Fruit fly (Drosophila melanogaster): ENCODE data around the gene Rpt2.

The Rpt2 gene

DNA sequence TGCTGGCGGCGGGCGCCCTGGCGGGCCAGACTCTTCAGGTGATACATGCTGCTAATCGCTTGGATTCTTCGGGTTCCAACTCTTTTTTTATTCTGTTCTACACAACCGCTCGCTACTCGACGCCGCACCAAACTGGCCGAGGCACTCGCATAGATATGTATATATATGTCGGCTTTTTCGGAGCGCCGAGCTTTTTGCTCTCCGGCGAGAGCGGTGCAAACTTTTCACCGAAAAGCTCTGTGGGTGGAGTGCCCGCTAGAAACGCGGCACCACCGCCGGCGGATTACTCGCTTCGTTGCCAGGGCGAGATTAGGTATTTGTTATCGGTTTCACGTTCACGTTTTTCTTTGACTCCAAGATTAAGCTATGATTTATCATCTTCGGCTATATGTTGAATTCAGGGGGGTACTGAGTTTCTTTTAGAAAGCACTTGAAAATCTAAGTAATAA lies 11.6 kb upstream of the Rpt2 start, which contains the start of gene Gdh (continued):
- TF ChIP-seq crp (GFP tag; optimal IDR thresholded peaks at IDR 0.05) (no peak), trem (tag; optimal IDR thresholded peaks at IDR 0.05) (no peak), bowl (GFP tag; IDR thresholded peaks at IDR 0.05) (no peak), Sin3A (optimal IDR thresholded peaks at IDR 0.05) (no peak), maf-S (GFP tag; optimal IDR thresholded peaks at IDR 0.05) (no peak), fru (optimal IDR thresholded peaks at IDR 0.05) (no peak), Myb (GFP tag; optimal IDR thresholded peaks at IDR 0.05) (no peak), Ssrp (tag; optimal IDR thresholded peaks at IDR 0.05) (no peak), CG7556 (GFP tag; optimal IDR thresholded peaks at IDR 0.05) (no peak), ac (GFP tag; optimal IDR thresholded peaks at IDR 0.05) (no peak), CG18262 (tag; optimal IDR thresholded peaks at IDR 0.05) (peak; percentile 96), ftz-f1 (GFP tag; optimal IDR thresholded peaks at IDR 0.05) (peak; percentile 33), pan (optimal IDR thresholded peaks at IDR 0.05) (no peak), pan (GFP tag; optimal IDR thresholded peaks at IDR 0.05 in 1 of 2, IDR thresholded peaks at IDR 0.05 in 1 of 2) (peak in 1 of 2 experiments; percentile 34), cad (GFP tag; optimal IDR thresholded peaks at IDR 0.05) (no peak), ewg (GFP tag; optimal IDR thresholded peaks at IDR 0.05) (no peak), Gsc (GFP tag; IDR thresholded peaks at IDR 0.05) (no peak), Dad (GFP tag; optimal IDR thresholded peaks at IDR 0.05) (no peak), CG12744 (GFP tag; optimal IDR thresholded peaks at IDR 0.05) (no peak), tgo (GFP tag; IDR thresholded peaks at IDR 0.05) (no peak), CG6791 (GFP tag; IDR thresholded peaks at IDR 0.05; ENCODE audit: partially characterized antibody) (no peak), CG11695 (GFP tag; IDR thresholded peaks at IDR 0.05) (no peak; the same call in 2 of the 3 replicates), gsb-n (tag; optimal IDR thresholded peaks at IDR 0.05) (no peak), CG13894 (tag; optimal IDR thresholded peaks at IDR 0.05) (peak; percentile 43), cato (GFP tag; optimal IDR thresholded peaks at IDR 0.05; ENCODE audit: borderline replicate concordance) (no peak), CG12391 (tag; optimal IDR thresholded peaks at IDR 0.05) (peak; percentile 8), seq (GFP tag; IDR thresholded peaks at IDR 0.05) (peak; percentile 38; the same call in 1 of the 2 replicates), slp2 (GFP tag; optimal IDR thresholded peaks at IDR 0.05) (no peak), CG31388 (GFP tag; optimal IDR thresholded peaks at IDR 0.05) (no peak), rib (GFP tag; IDR thresholded peaks at IDR 0.05) (0 out of 2 replicates have a peak, but pooled peaks have one; percentile 49), Fer3 (tag; optimal IDR thresholded peaks at IDR 0.05) (no peak), bab2 (GFP tag; optimal IDR thresholded peaks at IDR 0.05) (no peak), Fer2 (tag; optimal IDR thresholded peaks at IDR 0.05) (no peak), D (optimal IDR thresholded peaks at IDR 0.05) (no peak), D (GFP tag; optimal IDR thresholded peaks at IDR 0.05) (no peak), CG32767 (GFP tag; IDR thresholded peaks at IDR 0.05) (peak; percentile 45; the same call in 1 of the 2 replicates), sisA (GFP tag; IDR thresholded peaks at IDR 0.05) (no peak), CG8290 (GFP tag; optimal IDR thresholded peaks at IDR 0.05) (no peak), CG8290 (tag; optimal IDR thresholded peaks at IDR 0.05) (peak in 1 of 2 experiments; percentile 58), CG10654 (GFP tag; optimal IDR thresholded peaks at IDR 0.05) (no peak), CG15696 (tag; optimal IDR thresholded peaks at IDR 0.05) (no peak), BEAF-32 (GFP tag; optimal IDR thresholded peaks at IDR 0.05) (peak; percentile 10), CG6683 (GFP tag; optimal IDR thresholded peaks at IDR 0.05) (no peak), MBD-R2 (GFP tag; IDR thresholded peaks at IDR 0.05) (peak; percentile 14; the same call in 1 of the 2 replicates), CG8765 (GFP tag; IDR thresholded peaks at IDR 0.05) (no peak), Dp (GFP tag; optimal IDR thresholded peaks at IDR 0.05) (no peak), Poxn (GFP tag; IDR thresholded peaks at IDR 0.05) (no peak), emc (GFP tag; optimal IDR thresholded peaks at IDR 0.05) (no peak), CG12104 (GFP tag; optimal IDR thresholded peaks at IDR 0.05) (no peak), sima (GFP tag; optimal IDR thresholded peaks at IDR 0.05) (no peak), cg (GFP tag; optimal IDR thresholded peaks at IDR 0.05) (no peak), Atf-2 (GFP tag; optimal IDR thresholded peaks at IDR 0.05) (no peak), CG17385 (GFP tag; optimal IDR thresholded peaks at IDR 0.05) (peak; percentile 52)

Data from whole organism, embryonic.